Fruit fly (Drosophila melanogaster): ENCODE measurements around the gene Ctr9.

Gene Ctr9

DNA sequence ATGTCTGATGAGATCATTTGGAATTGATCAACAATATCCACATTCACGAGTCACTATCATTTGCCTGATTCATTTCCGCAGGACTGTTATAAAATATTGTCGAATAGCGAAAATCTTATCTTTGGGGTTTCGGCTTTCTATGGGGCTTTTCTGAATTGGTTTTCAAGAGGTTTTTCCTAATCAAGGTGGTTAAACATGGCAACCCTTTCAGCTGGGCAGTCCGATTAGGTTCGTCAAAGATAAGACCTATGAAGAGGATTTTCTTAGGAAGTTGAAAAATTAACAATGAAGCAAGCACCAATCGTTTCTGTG, 18.6 kb downstream of the Ctr9 start:
- TF ChIP-seq GATAd (GFP tag; optimal IDR thresholded peaks at IDR 0.05) = no peak
- no peak for TF ChIP-seq N (GFP tag; optimal IDR thresholded peaks at IDR 0.05)
- TF ChIP-seq Rel (GFP tag; optimal IDR thresholded peaks at IDR 0.05) = no peak
- TF ChIP-seq Rel (tag; optimal IDR thresholded peaks at IDR 0.05) = peak; percentile 73

DNA sequence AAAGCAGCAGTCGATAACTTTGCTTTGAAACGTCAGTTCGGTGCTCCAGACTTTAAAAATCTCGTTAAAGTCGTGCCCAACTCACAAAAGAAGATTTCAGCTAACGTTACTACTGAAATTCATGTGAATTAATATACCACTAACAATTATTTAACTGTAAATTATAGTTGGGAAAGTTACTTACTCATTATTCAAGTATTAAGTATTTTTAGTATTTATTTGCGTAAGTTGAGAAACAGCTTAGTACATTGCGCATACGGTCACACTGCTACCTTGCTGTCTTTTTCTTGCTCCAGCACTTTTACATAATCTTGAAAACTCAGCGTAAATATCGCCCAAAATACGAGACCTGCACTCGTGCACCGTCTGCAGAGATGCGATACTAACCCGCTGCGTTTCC, 22.7 kb downstream of the Ctr9 start, which contains the start of gene ND-ACP:
TSS of gene ND-ACP (plus strand) at position 226 of the 400 bp plus-strand sequence.
- no peak for TF ChIP-seq N (GFP tag; optimal IDR thresholded peaks at IDR 0.05)
- TF ChIP-seq usp (GFP tag; optimal IDR thresholded peaks at IDR 0.05) = no peak
- TF ChIP-seq Abd-B (GFP tag; optimal IDR thresholded peaks at IDR 0.05) = no peak
- no peak for TF ChIP-seq psq (GFP tag; optimal IDR thresholded peaks at IDR 0.05)
- TF ChIP-seq lola (GFP tag; optimal IDR thresholded peaks at IDR 0.05) = no peak
- no peak for TF ChIP-seq dsf (GFP tag; optimal IDR thresholded peaks at IDR 0.05; ENCODE audit: borderline replicate concordance)
- no peak for TF ChIP-seq CG32264 (GFP tag; optimal IDR thresholded peaks at IDR 0.05)
- no peak for TF ChIP-seq Hr83 (GFP tag; optimal IDR thresholded peaks at IDR 0.05; ENCODE audit: poor library complexity, severe bottlenecking)
- no peak for TF ChIP-seq h (GFP tag; optimal IDR thresholded peaks at IDR 0.05)
- TF ChIP-seq Hnf4 (GFP tag; optimal IDR thresholded peaks at IDR 0.05) = no peak

DNA sequence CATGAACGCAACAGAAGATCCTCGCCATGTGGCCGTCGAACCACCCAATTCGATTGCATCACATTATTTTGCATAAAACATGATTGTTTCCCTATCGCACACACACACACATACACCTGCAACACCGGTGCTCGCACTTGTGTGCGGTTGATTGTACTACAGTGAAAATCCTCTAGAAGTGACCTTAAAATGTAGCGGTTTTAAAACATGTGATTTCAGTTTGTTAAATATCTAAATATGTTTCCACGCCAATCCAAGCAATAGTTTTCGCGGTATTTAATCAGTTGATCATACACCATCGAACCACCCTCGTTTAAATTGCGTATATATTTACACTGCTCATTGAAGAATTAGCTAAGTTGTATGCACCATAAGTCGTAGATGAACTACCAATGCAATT, 23.4 kb downstream of the Ctr9 start:
- TF ChIP-seq lola (GFP tag; optimal IDR thresholded peaks at IDR 0.05) (no peak), Dfd (GFP tag; optimal IDR thresholded peaks at IDR 0.05) (no peak), dl (GFP tag; optimal IDR thresholded peaks at IDR 0.05; ENCODE audit: insufficient read depth in 1 of 2, partially characterized antibody in 2 of 2) (no peak), ey (GFP tag; optimal IDR thresholded peaks at IDR 0.05) (peak; percentile 23), OdsH (GFP tag; optimal IDR thresholded peaks at IDR 0.05) (no peak), foxo (GFP tag; optimal IDR thresholded peaks at IDR 0.05) (peak in 1 of 2 experiments; percentile 31)

DNA sequence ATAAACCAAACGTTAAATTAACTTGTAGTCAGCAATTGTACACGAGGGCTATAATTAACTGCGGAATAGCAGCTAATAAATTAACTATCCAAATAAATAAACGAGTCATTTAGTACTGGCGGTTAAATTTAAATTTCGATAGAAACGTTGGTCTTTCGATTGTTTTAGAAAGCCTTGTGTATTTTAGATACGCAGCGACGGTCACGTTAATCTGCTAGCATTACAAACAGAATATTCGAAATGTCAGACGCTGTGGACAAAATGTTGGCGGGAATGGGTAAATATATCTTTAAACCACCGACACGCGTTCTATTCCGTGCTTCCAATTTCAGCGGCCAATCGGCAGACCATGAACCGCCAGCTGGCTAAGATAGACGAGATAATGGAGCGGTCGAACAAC, 24.5 kb downstream of the Ctr9 start, which contains the start of gene msd1:
TSS of gene msd1 (plus strand) at position 203 of the 400 bp plus-strand sequence.
- TF ChIP-seq dmrt93B (GFP tag; optimal IDR thresholded peaks at IDR 0.05) (no peak), sage (GFP tag; optimal IDR thresholded peaks at IDR 0.05) (no peak), dl (GFP tag; optimal IDR thresholded peaks at IDR 0.05; ENCODE audit: insufficient read depth in 1 of 2, partially characterized antibody in 2 of 2) (no peak), br (GFP tag; optimal IDR thresholded peaks at IDR 0.05) (no peak), fru (GFP tag; optimal IDR thresholded peaks at IDR 0.05) (no peak)

DNA sequence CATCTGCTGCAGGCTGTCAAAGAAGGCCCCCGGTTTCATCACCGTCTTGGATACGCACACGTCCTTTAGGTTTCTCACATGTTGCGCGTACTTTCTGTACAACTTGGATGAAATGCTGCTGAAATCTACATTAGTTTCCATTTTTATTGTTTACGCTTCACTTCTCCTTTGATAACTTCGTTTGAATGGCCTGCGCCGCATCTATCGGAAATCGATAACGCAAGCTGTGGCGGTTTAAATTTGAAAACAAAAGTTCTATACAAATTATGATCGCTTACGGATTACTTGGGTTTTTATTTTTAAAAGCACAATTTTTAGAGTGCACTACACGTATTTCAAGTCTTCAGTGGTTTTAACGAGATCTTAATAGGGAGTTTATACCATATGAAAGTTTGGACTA, 25.9 kb downstream of the Ctr9 start, which contains the start of gene msd5:
TSS of gene msd5 (minus strand) at position 174 of the 400 bp plus-strand sequence.
- TF ChIP-seq sage (GFP tag; optimal IDR thresholded peaks at IDR 0.05) = no peak

DNA sequence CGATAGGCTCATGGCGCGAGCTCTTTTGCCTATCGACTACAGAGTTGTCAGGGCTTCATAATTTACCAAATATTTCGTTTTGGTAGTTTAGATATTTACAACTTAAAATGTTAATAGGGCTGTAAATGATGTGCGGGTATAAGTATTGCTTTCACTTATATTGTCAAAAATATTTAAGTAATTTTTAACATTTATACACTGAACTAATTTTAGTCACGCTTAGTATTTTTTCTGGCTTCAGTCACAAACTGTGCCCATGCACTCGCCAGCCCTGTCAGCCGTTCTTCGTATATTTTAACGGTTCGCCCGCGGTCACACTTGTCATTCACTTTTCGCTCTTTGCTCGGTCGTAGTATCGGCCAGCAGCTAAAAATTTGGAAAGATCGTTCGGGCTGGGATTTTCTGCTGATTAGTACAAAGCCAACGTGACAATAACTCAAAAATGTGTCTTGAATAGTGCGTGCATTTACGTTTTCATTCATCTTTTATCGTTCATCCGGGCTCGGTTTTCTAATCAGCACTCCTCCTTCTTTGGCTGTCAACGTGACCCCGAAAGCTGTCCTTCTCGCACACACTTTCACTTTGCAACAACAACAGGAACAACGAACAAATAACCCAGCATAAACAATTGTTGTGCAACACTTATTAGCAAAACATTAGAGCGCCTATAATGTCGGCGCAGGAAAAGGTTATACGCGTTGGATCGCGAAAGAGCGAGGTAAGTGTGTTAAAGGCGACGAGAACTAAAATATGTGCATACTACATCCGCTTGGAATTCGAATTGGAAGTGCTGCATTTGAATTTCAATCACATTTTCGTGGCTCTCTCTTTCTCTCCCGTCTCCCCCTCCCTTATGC, 27.8 kb downstream of the Ctr9 start, which contains the start of the genes Hmbs and CG2211:
TSS of gene Hmbs (plus strand) at position 319 of the 857 bp plus-strand sequence.
TSS of gene CG2211 (minus strand) at position 789 of the 857 bp plus-strand sequence.
- TF ChIP-seq Sp1 (GFP tag; optimal IDR thresholded peaks at IDR 0.05) = peak; percentile 76
- TF ChIP-seq sv (GFP tag; optimal IDR thresholded peaks at IDR 0.05) = peak; percentile 90
- peak; percentile 94 for TF ChIP-seq h (GFP tag; optimal IDR thresholded peaks at IDR 0.05)
- peak; percentile 37 for TF ChIP-seq Mio (GFP tag; optimal IDR thresholded peaks at IDR 0.05)
- peak; percentile 73 for TF ChIP-seq br (GFP tag; optimal IDR thresholded peaks at IDR 0.05)
- TF ChIP-seq Dif (GFP tag; optimal IDR thresholded peaks at IDR 0.05; ENCODE audit: partially characterized antibody) = peak; percentile 22
- TF ChIP-seq CrebA (GFP tag; optimal IDR thresholded peaks at IDR 0.05; ENCODE audit: borderline replicate concordance) = no peak
- peak; percentile 83 for TF ChIP-seq fru (GFP tag; optimal IDR thresholded peaks at IDR 0.05)
- peak; percentile 86 for TF ChIP-seq rgr (GFP tag; optimal IDR thresholded peaks at IDR 0.05)
- no peak for TF ChIP-seq Dfd (GFP tag; optimal IDR thresholded peaks at IDR 0.05)
- no peak for TF ChIP-seq woc (GFP tag; optimal IDR thresholded peaks at IDR 0.05)
- no peak for TF ChIP-seq usp (GFP tag; optimal IDR thresholded peaks at IDR 0.05)
- TF ChIP-seq OdsH (GFP tag; optimal IDR thresholded peaks at IDR 0.05) = peak; percentile 70
- peak; percentile 74 for TF ChIP-seq Hr83 (GFP tag; optimal IDR thresholded peaks at IDR 0.05; ENCODE audit: poor library complexity, severe bottlenecking)
- TF ChIP-seq Vsx2 (GFP tag; optimal IDR thresholded peaks at IDR 0.05; ENCODE audit: partially characterized antibody) = no peak
- TF ChIP-seq HLH106 (tag; optimal IDR thresholded peaks at IDR 0.05) = peak; percentile 86
- TF ChIP-seq tai (GFP tag; optimal IDR thresholded peaks at IDR 0.05) = no peak
- no peak for TF ChIP-seq dl (GFP tag; optimal IDR thresholded peaks at IDR 0.05; ENCODE audit: insufficient read depth in 1 of 2, partially characterized antibody in 2 of 2)
- no peak for TF ChIP-seq Hr78 (GFP tag; optimal IDR thresholded peaks at IDR 0.05)
- TF ChIP-seq Abd-B (GFP tag; optimal IDR thresholded peaks at IDR 0.05) = no peak
- TF ChIP-seq Myc (optimal IDR thresholded peaks at IDR 0.05) = peak; percentile 7
- peak; percentile 87 for TF ChIP-seq ey (GFP tag; optimal IDR thresholded peaks at IDR 0.05)
- no peak for TF ChIP-seq lola (GFP tag; optimal IDR thresholded peaks at IDR 0.05)
- no peak for TF ChIP-seq Hnf4 (GFP tag; optimal IDR thresholded peaks at IDR 0.05)
- no peak for TF ChIP-seq sage (GFP tag; optimal IDR thresholded peaks at IDR 0.05)
- TF ChIP-seq GATAd (GFP tag; optimal IDR thresholded peaks at IDR 0.05) = no peak
- TF ChIP-seq foxo (GFP tag; optimal IDR thresholded peaks at IDR 0.05) = peak; percentile 56 to 86
- peak; percentile 78 for TF ChIP-seq psq (GFP tag; optimal IDR thresholded peaks at IDR 0.05)
- no peak for TF ChIP-seq brk (GFP tag; optimal IDR thresholded peaks at IDR 0.05)
- no peak for TF ChIP-seq pan (optimal IDR thresholded peaks at IDR 0.05)
- TF ChIP-seq N (GFP tag; optimal IDR thresholded peaks at IDR 0.05) = no peak
